Fruit fly (Drosophila melanogaster) whole organism, pupa: Measurements from ENCODE around the gene Cpr65Av.

Experiments
- CG32121 ChIP-seq: fragments of 200-800 bp; sonication (Bioruptor generic); IDR thresholded peaks from 2 replicates; pipeline ENCODE4 v1.3.6; 2022; ENCODE audit warnings: missing biosample characterization, missing genetic modification characterization
- EcR ChIP-seq: fragments of 200-800 bp; sonication (Bioruptor generic); optimal IDR thresholded peaks from 3 replicates; lab custom pipeline; 2019; ENCODE audit warnings: missing biosample characterization, missing genetic modification characterization, mild to moderate bottlenecking, moderate library complexity, missing genetic modification reagents

- no peak for TF ChIP-seq CG32121 (GFP tag; lab: Robert Waterston, UW)
- TF ChIP-seq EcR (GFP tag; lab: Kevin White, UChicago) = no peak
These were observed 8.8 kb downstream of the Cpr65Av start, which contains the start of gene Lcp65Ag3 for dm6 chr3L:6130944-6131343.
